Worm (Caenorhabditis elegans) whole organism, L3 larva: Measurements from ENCODE around the gene T16G12.12.

Source experiments
- aly-2 ChIP-seq: fragments of 150-350 bp; optimal IDR thresholded peaks from 2 replicates; lab custom pipeline; 2014; ENCODE audit warnings: missing biosample characterization, missing genetic modification characterization
- ceh-16 ChIP-seq: sonication (generic microtip); optimal IDR thresholded peaks from 2 replicates; lab custom pipeline; 2017; ENCODE audit warnings: missing biosample characterization, missing genetic modification characterization
- ceh-9 ChIP-seq: sonication (generic microtip); optimal IDR thresholded peaks from 2 replicates; lab custom pipeline; 2018; ENCODE audit warnings: missing biosample characterization, missing genetic modification characterization
- egl-27 ChIP-seq: sonication (generic microtip); optimal IDR thresholded peaks from 4 replicates; lab custom pipeline; 2017; ENCODE audit warnings: missing biosample characterization, missing genetic modification reagents, missing genetic modification characterization
- fkh-10 ChIP-seq: sonication (generic microtip); optimal IDR thresholded peaks from 2 replicates; lab custom pipeline; 2017; ENCODE audit warnings: missing biosample characterization, missing genetic modification reagents, missing genetic modification characterization
- jun-1 ChIP-seq: fragments of 150-350 bp; optimal IDR thresholded peaks from 2 replicates; lab custom pipeline; 2014; ENCODE audit warnings: missing biosample characterization, missing genetic modification reagents, missing genetic modification characterization
- mdl-1 ChIP-seq: fragments of 150-350 bp; optimal IDR thresholded peaks from 2 replicates; lab custom pipeline; 2014; ENCODE audit warnings: missing biosample characterization, missing genetic modification characterization
- nhr-11 ChIP-seq: fragments of 150-350 bp; optimal IDR thresholded peaks from 2 replicates; lab custom pipeline; 2014; ENCODE audit warnings: missing biosample characterization, missing genetic modification characterization
- nhr-77 ChIP-seq: fragments of 150-350 bp; optimal IDR thresholded peaks from 2 replicates; lab custom pipeline; 2014; ENCODE audit warnings: missing biosample characterization, missing genetic modification characterization
- pqm-1 ChIP-seq: fragments of 150-350 bp; optimal IDR thresholded peaks from 2 replicates; lab custom pipeline; 2017; ENCODE audit warnings: missing biosample characterization, missing genetic modification characterization, inconsistent platforms
- skn-1 ChIP-seq: fragments of 150-350 bp; optimal IDR thresholded peaks from 2 replicates; lab custom pipeline; 2014; ENCODE audit warnings: missing biosample characterization, missing genetic modification characterization
- unc-62 ChIP-seq: fragments of 150-350 bp; sonication (generic microtip); optimal IDR thresholded peaks from 4 replicates; lab custom pipeline; 2014; ENCODE audit warnings: missing biosample characterization, missing genetic modification reagents, missing genetic modification characterization
- ztf-4 ChIP-seq: fragments of 150-350 bp; optimal IDR thresholded peaks from 2 replicates; lab custom pipeline; 2014; ENCODE audit warnings: missing biosample characterization, missing genetic modification characterization

DNA sequence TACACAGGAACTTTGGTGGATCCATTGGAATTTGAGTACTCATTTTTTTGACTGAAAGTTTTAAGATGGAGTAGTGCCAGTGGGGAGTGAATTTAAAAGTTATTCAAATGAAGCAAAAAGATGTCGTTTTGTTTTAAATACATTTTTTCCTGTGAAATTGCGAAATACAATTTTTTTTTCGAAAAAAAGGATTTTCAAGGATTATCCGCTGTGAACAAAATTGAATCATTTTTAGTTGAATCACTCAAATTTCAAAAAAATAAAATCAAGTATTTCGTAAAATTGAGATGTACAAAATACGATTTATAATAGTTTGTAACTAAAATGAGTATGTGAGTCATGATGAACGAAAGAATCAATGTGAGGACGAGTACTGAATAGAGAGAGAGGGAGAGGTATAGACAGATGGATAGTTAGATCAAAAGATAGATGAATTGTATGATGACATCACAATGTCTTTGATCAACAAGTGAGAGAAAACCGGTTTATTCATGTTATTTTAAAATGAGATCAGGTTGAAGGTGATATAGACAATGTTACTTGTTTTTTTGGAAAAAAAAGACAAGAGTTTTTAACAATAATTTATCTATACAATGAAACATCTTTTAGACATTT is 46.6 kb upstream of the T16G12.12 start, which contains the start of gene C05B5.8:
- TF ChIP-seq nhr-77 (tag; lab: Kevin White, UChicago) = no peak
- no peak for TF ChIP-seq unc-62 (GFP tag; lab: Kevin White, UChicago)
- no peak for TF ChIP-seq fkh-10
- no peak for TF ChIP-seq ceh-16 (tag; lab: Kevin White, UChicago)
- TF ChIP-seq ceh-9 = no peak
- no peak for TF ChIP-seq skn-1 (tag; lab: Kevin White, UChicago)
- no peak for TF ChIP-seq mdl-1 (tag; lab: Kevin White, UChicago)
- no peak for TF ChIP-seq aly-2 (tag; lab: Kevin White, UChicago)
- no peak for TF ChIP-seq ztf-4
- TF ChIP-seq nhr-11 (tag; lab: Kevin White, UChicago) = no peak
- no peak for TF ChIP-seq pqm-1 (tag; lab: Kevin White, UChicago)
- TF ChIP-seq egl-27 (tag; lab: Kevin White, UChicago) = no peak
- TF ChIP-seq jun-1 (tag; lab: Kevin White, UChicago) = no peak
